Worm (Caenorhabditis elegans) whole organism, late embryonic: ENCODE measurements around the gene B0001.4.

ENCODE experiments used
- C38D4.7 ChIP-seq: fragments of 200-800 bp; sonication (Bioruptor generic); optimal IDR thresholded peaks from 2 replicates; lab custom pipeline; 2018; ENCODE audit warnings: mild to moderate bottlenecking, missing genetic modification characterization, moderate library complexity, missing compliant biosample characterization
- ama-1 ChIP-seq: fragments of 150-350 bp; optimal IDR thresholded peaks from 2 replicates; lab custom pipeline; 2014
- ceh-22 ChIP-seq: sonication (generic microtip); optimal IDR thresholded peaks from 2 replicates; lab custom pipeline; 2017; ENCODE audit warnings: missing biosample characterization, missing genetic modification characterization
- elt-4 ChIP-seq: sonication (generic microtip); optimal IDR thresholded peaks from 2 replicates; lab custom pipeline; 2016; ENCODE audit warnings: missing genetic modification characterization, missing compliant biosample characterization
- npax-4 ChIP-seq: sonication (generic microtip); optimal IDR thresholded peaks from 2 replicates; lab custom pipeline; 2016; ENCODE audit warnings: missing genetic modification characterization, missing compliant biosample characterization
- pag-3 ChIP-seq: sonication (generic microtip); optimal IDR thresholded peaks from 2 replicates; lab custom pipeline; 2016; ENCODE audit warnings: missing compliant biosample characterization, missing genetic modification characterization, borderline replicate concordance
- pqm-1 ChIP-seq: sonication (generic microtip); optimal IDR thresholded peaks from 2 replicates; lab custom pipeline; 2016; ENCODE audit warnings: missing genetic modification characterization, missing compliant biosample characterization
- unc-55 ChIP-seq: sonication (generic microtip); optimal IDR thresholded peaks from 2 replicates; lab custom pipeline; 2017; ENCODE audit warnings: missing biosample characterization, missing genetic modification reagents, missing genetic modification characterization

- TF ChIP-seq ceh-22 (tag; lab: Kevin White, UChicago) (no peak), unc-55 (GFP tag; lab: Kevin White, UChicago) (no peak), ama-1 (lab: Kevin White, UChicago) (no peak), pag-3 (tag; lab: Kevin White, UChicago) (no peak), elt-4 (no peak), C38D4.7 (GFP tag; lab: Kevin White, UChicago) (no peak), pqm-1 (tag; lab: Kevin White, UChicago) (no peak), npax-4 (tag; lab: Kevin White, UChicago) (no peak)
Observed at ce11 chrIV:12121076-12121475, 16.9 kb downstream of the B0001.4 start, which contains the start of the genes ddb-1 and M18.6.
